Fruit fly (Drosophila melanogaster): ENCODE measurements around the gene Alg10.

DNA sequence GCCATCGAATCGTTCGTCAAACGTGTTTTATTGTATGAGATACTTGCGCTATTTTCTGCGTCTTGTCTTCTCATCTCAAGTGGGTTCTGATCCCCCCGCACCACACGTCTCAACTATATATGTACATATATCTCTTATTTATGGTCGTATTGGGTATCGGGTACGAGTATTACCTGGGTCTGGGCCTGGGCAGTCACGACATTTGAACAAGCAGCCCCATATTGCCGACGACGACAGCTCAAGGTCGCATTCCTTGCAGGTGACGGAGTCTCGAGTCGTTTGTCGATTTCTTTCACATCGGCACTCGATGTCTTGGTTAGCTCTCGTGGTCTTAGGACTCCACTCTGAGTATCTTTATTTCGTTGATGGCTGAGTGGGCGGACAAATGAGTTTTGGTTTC lies 19.7 kb upstream of the Alg10 start:
- TF ChIP-seq Clk (GFP tag; optimal IDR thresholded peaks at IDR 0.05): no peak
- TF ChIP-seq ovo (GFP tag; optimal IDR thresholded peaks at IDR 0.05): no peak
- TF ChIP-seq pad (GFP tag; optimal IDR thresholded peaks at IDR 0.05): no peak
- TF ChIP-seq CG33017 (tag; optimal IDR thresholded peaks at IDR 0.05): no peak
